Worm (Caenorhabditis elegans): ENCODE results near the gene R05F9.7.
"Not testable (repeated sequence)": the region's sequence is repeated elsewhere in the genome, so short reads cannot be mapped to it uniquely, and the experiment has no call there.

The R05F9.7 gene

DNA sequence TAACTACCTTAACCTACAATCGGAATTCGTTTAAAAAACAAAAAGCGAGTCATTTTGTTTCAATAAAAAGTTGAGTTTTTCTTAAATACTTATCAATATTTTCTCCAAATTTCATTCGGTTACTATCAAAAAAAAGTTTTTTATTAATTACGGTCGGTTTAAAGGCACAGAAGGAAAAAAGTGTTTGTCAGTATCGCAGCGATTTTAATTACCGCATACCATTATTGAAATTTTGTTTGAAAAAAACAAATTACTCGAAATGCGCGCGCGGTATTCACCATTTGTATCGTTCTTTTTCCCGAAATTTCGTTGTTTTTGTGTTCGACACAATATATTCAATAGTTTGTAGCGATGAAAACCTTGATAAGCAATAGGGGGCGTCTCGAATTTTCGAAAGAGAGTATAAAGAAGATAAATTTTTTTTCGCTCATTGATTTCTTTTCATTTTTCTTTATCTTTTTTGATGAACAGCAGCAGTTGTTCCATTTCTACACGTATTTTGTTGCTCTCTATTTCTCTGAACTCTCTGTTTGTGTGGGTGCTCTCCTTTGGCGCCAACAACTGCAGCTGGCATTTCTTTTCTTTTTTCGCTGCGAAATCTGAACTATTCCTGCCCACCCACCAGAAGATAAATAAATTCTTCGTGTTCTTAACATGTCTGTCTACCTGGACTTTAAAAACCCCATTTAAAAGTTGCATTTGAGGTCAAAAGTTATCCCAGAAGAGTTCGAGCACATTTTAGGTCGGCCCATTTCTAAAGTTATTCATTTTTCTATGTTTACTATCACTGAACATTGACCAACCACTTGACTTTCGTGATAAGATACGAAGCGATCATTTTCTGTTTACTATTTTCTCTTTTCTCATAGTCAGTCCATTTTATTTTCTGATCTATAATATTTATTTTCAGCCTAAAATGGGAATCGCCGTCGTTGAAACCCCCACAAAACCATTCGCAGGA is 2.7 kb downstream of the R05F9.7 start, which contains the start of gene pgm-1:
TSS of gene pgm-1 (plus strand) at position 911 of the 961 bp plus-strand sequence.
- no peak for TF ChIP-seq ref-1 (GFP tag; conservative IDR thresholded peaks at IDR 0.05)

ce11 chrII:4891012-4891775 is 5.1 kb downstream of the R05F9.7 start, which contains the start of gene gst-9:
gst-9 (plus strand) TSS chrII:4891585.
- TF ChIP-seq ztf-29 (GFP tag; IDR thresholded peaks at IDR 0.05) (no peak), ref-1 (GFP tag; conservative IDR thresholded peaks at IDR 0.05) (no peak), flt-1 (GFP tag; IDR thresholded peaks at IDR 0.05) (no peak), ztf-23 (GFP tag; IDR thresholded peaks at IDR 0.05) (no peak), tab-1 (GFP tag; IDR thresholded peaks at IDR 0.05) (no peak), T22C8.4 (GFP tag; IDR thresholded peaks at IDR 0.05) (no peak), med-1 (GFP tag; optimal IDR thresholded peaks at IDR 0.05; ENCODE audit: insufficient read depth) (no peak), klf-2 (GFP tag; conservative IDR thresholded peaks at IDR 0.05) (no peak), cog-1 (tag; optimal IDR thresholded peaks at IDR 0.05) (no peak)

- TF ChIP-seq flt-1 (GFP tag; IDR thresholded peaks at IDR 0.05) (no peak), ztf-23 (GFP tag; IDR thresholded peaks at IDR 0.05) (no peak), tab-1 (GFP tag; IDR thresholded peaks at IDR 0.05) (no peak), ztf-29 (GFP tag; IDR thresholded peaks at IDR 0.05) (no peak), med-1 (GFP tag; optimal IDR thresholded peaks at IDR 0.05; ENCODE audit: insufficient read depth) (no peak), T22C8.4 (GFP tag; IDR thresholded peaks at IDR 0.05) (no peak), ref-1 (GFP tag; conservative IDR thresholded peaks at IDR 0.05) (no peak), cog-1 (tag; optimal IDR thresholded peaks at IDR 0.05) (no peak), klf-2 (GFP tag; conservative IDR thresholded peaks at IDR 0.05) (no peak)
Measured at ce11 chrII:4892594-4892993, 6.5 kb downstream of the R05F9.7 start, which contains the start of gene msp-33. msp-33 (minus strand) TSS chrII:4892694.

DNA sequence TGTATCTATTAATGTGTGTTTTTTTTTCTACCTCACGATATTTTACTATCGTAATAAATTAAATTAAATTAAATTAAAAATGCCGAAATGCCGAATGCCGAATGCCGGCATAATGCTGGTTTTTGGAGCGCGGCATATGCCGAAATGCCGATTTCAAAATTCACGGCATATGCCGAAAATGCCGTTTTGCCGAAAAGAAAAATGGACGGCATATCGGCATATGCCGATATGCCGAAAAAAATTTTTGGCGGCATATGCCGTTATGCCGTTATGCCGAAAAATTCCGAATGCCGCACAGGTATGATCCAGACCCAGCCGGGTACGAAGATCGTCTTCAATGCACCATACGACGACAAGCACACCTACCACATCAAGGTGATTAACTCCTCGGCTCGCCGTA is 12.5 kb downstream of the R05F9.7 start, which contains the start of gene msp-32:
TSS of gene msp-32 (plus strand) at position 301 of the 400 bp plus-strand sequence.
- TF ChIP-seq ref-1 (GFP tag; conservative IDR thresholded peaks at IDR 0.05); klf-2 (GFP tag; conservative IDR thresholded peaks at IDR 0.05); T22C8.4 (GFP tag; IDR thresholded peaks at IDR 0.05): not testable (repeated sequence)

- TF ChIP-seq tab-1 (GFP tag; IDR thresholded peaks at IDR 0.05) (no peak), T22C8.4 (GFP tag; IDR thresholded peaks at IDR 0.05) (peak; percentile 80)
Measured at ce11 chrII:4902035-4902434, 16.0 kb downstream of the R05F9.7 start, which contains the start of gene R05F9.9. R05F9.9 (minus strand) TSS chrII:4902100.

DNA sequence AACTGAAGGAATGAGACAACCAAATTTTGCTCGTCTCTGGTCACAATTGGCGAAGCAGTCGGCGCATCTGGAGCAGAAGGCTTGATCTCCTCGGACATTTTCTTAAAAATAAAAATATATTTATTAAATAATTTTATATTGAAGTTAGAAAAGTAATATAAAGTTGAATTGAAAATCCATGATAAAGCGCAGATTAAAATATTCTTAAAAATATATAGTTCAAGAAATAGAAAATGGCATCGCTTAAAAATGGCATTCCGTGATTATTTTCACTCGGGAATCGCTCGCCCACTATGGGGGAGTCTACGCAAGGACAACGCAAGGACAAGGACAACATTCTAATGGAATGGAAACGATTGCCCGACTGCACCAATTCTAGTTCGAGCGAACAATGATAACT is 17.6 kb downstream of the R05F9.7 start, which contains the start of gene sgt-1:
TSS of gene sgt-1 (minus strand) at position 101 of the 400 bp plus-strand sequence.
- TF ChIP-seq med-1 (GFP tag; optimal IDR thresholded peaks at IDR 0.05; ENCODE audit: insufficient read depth); T22C8.4 (GFP tag; IDR thresholded peaks at IDR 0.05); ztf-23 (GFP tag; IDR thresholded peaks at IDR 0.05): not testable (repeated sequence)

DNA sequence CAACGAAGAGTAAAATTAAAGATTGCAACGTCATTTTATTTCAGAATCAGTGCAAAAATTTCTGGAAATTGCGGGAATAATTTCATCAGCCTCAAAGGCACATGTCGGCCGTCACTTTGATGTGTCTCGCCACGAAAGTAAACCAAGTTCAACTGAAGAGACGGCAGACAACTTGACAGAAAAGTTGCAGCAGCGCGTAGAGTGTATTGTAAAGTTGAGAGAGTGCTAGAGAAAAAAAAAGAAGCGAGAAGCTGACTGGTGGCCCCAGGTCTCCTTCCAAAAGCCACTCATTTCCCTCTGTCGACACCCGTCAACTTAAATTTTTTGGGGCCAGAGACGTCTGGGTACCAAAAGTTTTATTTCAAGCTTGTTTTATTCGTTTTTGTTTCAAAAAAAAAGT is 18.2 kb downstream of the R05F9.7 start:
- TF ChIP-seq ztf-29 (GFP tag; IDR thresholded peaks at IDR 0.05) (peak; percentile 57; the same call in 1 of the 2 replicates), T22C8.4 (GFP tag; IDR thresholded peaks at IDR 0.05) (no peak), tab-1 (GFP tag; IDR thresholded peaks at IDR 0.05) (no peak), cog-1 (tag; optimal IDR thresholded peaks at IDR 0.05) (no peak), med-1 (GFP tag; optimal IDR thresholded peaks at IDR 0.05; ENCODE audit: insufficient read depth) (no peak), klf-2 (GFP tag; conservative IDR thresholded peaks at IDR 0.05) (no peak), ztf-23 (GFP tag; IDR thresholded peaks at IDR 0.05) (no peak), ref-1 (GFP tag; conservative IDR thresholded peaks at IDR 0.05) (no peak), flt-1 (GFP tag; IDR thresholded peaks at IDR 0.05) (0 out of 2 replicates have a peak, but pooled peaks have one; percentile 7)

- no peak for TF ChIP-seq cog-1 (tag; optimal IDR thresholded peaks at IDR 0.05)
- no peak for TF ChIP-seq ztf-23 (GFP tag; IDR thresholded peaks at IDR 0.05)
- no peak for TF ChIP-seq ztf-29 (GFP tag; IDR thresholded peaks at IDR 0.05)
- TF ChIP-seq tab-1 (GFP tag; IDR thresholded peaks at IDR 0.05) = no peak
- no peak for TF ChIP-seq T22C8.4 (GFP tag; IDR thresholded peaks at IDR 0.05)
- TF ChIP-seq ref-1 (GFP tag; conservative IDR thresholded peaks at IDR 0.05) = no peak
- no peak for TF ChIP-seq klf-2 (GFP tag; conservative IDR thresholded peaks at IDR 0.05)
- no peak for TF ChIP-seq med-1 (GFP tag; optimal IDR thresholded peaks at IDR 0.05; ENCODE audit: insufficient read depth)
- TF ChIP-seq flt-1 (GFP tag; IDR thresholded peaks at IDR 0.05) = no peak
Measured at ce11 chrII:4904778-4905177, 18.7 kb downstream of the R05F9.7 start, which contains the start of gene btbd-10. btbd-10 (plus strand) TSS chrII:4905008.

- TF ChIP-seq flt-1 (GFP tag; IDR thresholded peaks at IDR 0.05) = no peak
- TF ChIP-seq tab-1 (GFP tag; IDR thresholded peaks at IDR 0.05) = no peak
- TF ChIP-seq T22C8.4 (GFP tag; IDR thresholded peaks at IDR 0.05) = no peak
- no peak for TF ChIP-seq cog-1 (tag; optimal IDR thresholded peaks at IDR 0.05)
- TF ChIP-seq med-1 (GFP tag; optimal IDR thresholded peaks at IDR 0.05; ENCODE audit: insufficient read depth) = no peak
- TF ChIP-seq ztf-29 (GFP tag; IDR thresholded peaks at IDR 0.05) = no peak
- TF ChIP-seq ztf-23 (GFP tag; IDR thresholded peaks at IDR 0.05) = no peak
- no peak for TF ChIP-seq klf-2 (GFP tag; conservative IDR thresholded peaks at IDR 0.05)
- no peak for TF ChIP-seq ref-1 (GFP tag; conservative IDR thresholded peaks at IDR 0.05)
Measured at ce11 chrII:4905331-4905730, 19.3 kb downstream of the R05F9.7 start.
